Worm (Caenorhabditis elegans) whole organism, L1 larva: Measurements from ENCODE around the gene F58E2.5.

Source experiments
- aha-1 ChIP-seq: fragments of 150-350 bp; optimal IDR thresholded peaks from 2 replicates; lab custom pipeline; 2014; ENCODE audit warnings: missing biosample characterization, missing genetic modification characterization
- lin-39 ChIP-seq: fragments of 150-350 bp; optimal IDR thresholded peaks from 2 replicates; lab custom pipeline; 2014; ENCODE audit warnings: missing biosample characterization, missing genetic modification reagents, missing genetic modification characterization
- lir-3 ChIP-seq: sonication (generic microtip); optimal IDR thresholded peaks from 2 replicates; lab custom pipeline; 2016; ENCODE audit warnings: mild to moderate bottlenecking, missing genetic modification characterization, moderate library complexity, missing compliant biosample characterization; ENCODE audit not compliant: poor library complexity
- lsy-2 ChIP-seq, 2 experiments: fragments of 150-350 bp; optimal IDR thresholded peaks; 2 replicates each; lab custom pipeline; 2014; ENCODE audit warnings: missing biosample characterization in 2 of 2, missing genetic modification characterization in 2 of 2
- mep-1 ChIP-seq: fragments of 150-350 bp; optimal IDR thresholded peaks from 2 replicates; lab custom pipeline; 2014; ENCODE audit warnings: missing biosample characterization, missing genetic modification characterization
- nhr-76 ChIP-seq: sonication (generic microtip); optimal IDR thresholded peaks from 2 replicates; lab custom pipeline; 2017; ENCODE audit warnings: missing biosample characterization, missing genetic modification characterization
- nhr-77 ChIP-seq: fragments of 150-350 bp; optimal IDR thresholded peaks from 2 replicates; lab custom pipeline; 2014; ENCODE audit warnings: missing biosample characterization, missing genetic modification characterization
- pqm-1 ChIP-seq: sonication (generic microtip); optimal IDR thresholded peaks from 3 replicates; lab custom pipeline; 2017; ENCODE audit warnings: missing biosample characterization, missing genetic modification characterization
- ztf-11 ChIP-seq, 2 experiments: sonication (generic microtip); optimal IDR thresholded peaks; 2 replicates each; lab custom pipeline; 2016 to 2017; ENCODE audit warnings: missing genetic modification characterization in 2 of 2, missing biosample characterization in 1 of 2, missing compliant biosample characterization in 1 of 2

- TF ChIP-seq ztf-11 (tag; optimal IDR thresholded peaks at IDR 0.05; lab: Kevin White, UChicago): no peak
- TF ChIP-seq nhr-77 (tag; lab: Kevin White, UChicago): no peak
- TF ChIP-seq lsy-2 (tag; optimal IDR thresholded peaks at IDR 0.05; lab: Kevin White, UChicago): no peak
- no peak for TF ChIP-seq pqm-1
- TF ChIP-seq lir-3 (tag; lab: Kevin White, UChicago): no peak
- TF ChIP-seq nhr-76 (tag; lab: Kevin White, UChicago): no peak
- no peak for TF ChIP-seq mep-1
- TF ChIP-seq aha-1: no peak
- no peak for TF ChIP-seq lin-39 (tag; lab: Kevin White, UChicago)
Observed at ce11 chrIV:3463254-3463653, 18.5 kb downstream of the F58E2.5 start, which contains the start of gene F58E2.4.
